Worm (Caenorhabditis elegans) whole organism, L3 larva: ENCODE results near the gene nra-4.

Source experiments
- R02D3.7 ChIP-seq: fragments of 150-350 bp; optimal IDR thresholded peaks from 2 replicates; lab custom pipeline; 2014; ENCODE audit warnings: missing biosample characterization, missing genetic modification characterization
- ama-1 ChIP-seq: fragments of 150-350 bp; optimal IDR thresholded peaks from 2 replicates; lab custom pipeline; 2018
- ceh-16 ChIP-seq: sonication (generic microtip); optimal IDR thresholded peaks from 2 replicates; lab custom pipeline; 2017; ENCODE audit warnings: missing biosample characterization, missing genetic modification characterization
- ceh-28 ChIP-seq: fragments of 150-350 bp; optimal IDR thresholded peaks from 2 replicates; lab custom pipeline; 2014; ENCODE audit warnings: missing biosample characterization, missing genetic modification reagents, missing genetic modification characterization
- ceh-82 ChIP-seq: fragments of 150-350 bp; optimal IDR thresholded peaks from 2 replicates; lab custom pipeline; 2014; ENCODE audit warnings: missing biosample characterization, missing genetic modification characterization
- ceh-9 ChIP-seq: sonication (generic microtip); optimal IDR thresholded peaks from 2 replicates; lab custom pipeline; 2018; ENCODE audit warnings: missing biosample characterization, missing genetic modification characterization
- daf-12 ChIP-seq: fragments of 150-350 bp; optimal IDR thresholded peaks from 2 replicates; lab custom pipeline; 2014; ENCODE audit warnings: missing biosample characterization, missing genetic modification reagents, missing genetic modification characterization
- egl-27 ChIP-seq: sonication (generic microtip); optimal IDR thresholded peaks from 4 replicates; lab custom pipeline; 2017; ENCODE audit warnings: missing biosample characterization, missing genetic modification reagents, missing genetic modification characterization
- egl-5 ChIP-seq: fragments of 150-350 bp; optimal IDR thresholded peaks from 2 replicates; lab custom pipeline; 2017; ENCODE audit warnings: missing biosample characterization, missing genetic modification reagents, missing genetic modification characterization, inconsistent platforms
- elt-1 ChIP-seq: fragments of 150-350 bp; optimal IDR thresholded peaks from 2 replicates; lab custom pipeline; 2014; ENCODE audit warnings: missing biosample characterization, missing genetic modification characterization
- elt-3 ChIP-seq, 3 experiments: fragments of 150-350 bp in 1 of 3; sonication (generic microtip) in 2 of 3; optimal IDR thresholded peaks; 2 replicates in 2 of 3; 4 replicates in 1 of 3; lab custom pipeline; 2014 to 2017; ENCODE audit warnings: missing biosample characterization in 3 of 3, missing genetic modification characterization in 3 of 3
- eor-1 ChIP-seq, 2 experiments: fragments of 150-350 bp; optimal IDR thresholded peaks; 2 replicates each; lab custom pipeline; 2014 to 2018; ENCODE audit warnings: missing biosample characterization in 2 of 2, missing genetic modification characterization in 2 of 2
- fkh-10 ChIP-seq: sonication (generic microtip); optimal IDR thresholded peaks from 2 replicates; lab custom pipeline; 2017; ENCODE audit warnings: missing biosample characterization, missing genetic modification reagents, missing genetic modification characterization
- fos-1 ChIP-seq: fragments of 150-350 bp; optimal IDR thresholded peaks from 2 replicates; lab custom pipeline; 2014; ENCODE audit warnings: missing biosample characterization, missing genetic modification characterization
- hmg-11 ChIP-seq: sonication (generic microtip); optimal IDR thresholded peaks from 2 replicates; lab custom pipeline; 2016; ENCODE audit warnings: missing genetic modification characterization, missing compliant biosample characterization
- lin-15B ChIP-seq: fragments of 150-350 bp; optimal IDR thresholded peaks from 2 replicates; lab custom pipeline; 2014; ENCODE audit warnings: missing biosample characterization, missing genetic modification characterization
- lin-39 ChIP-seq: fragments of 150-350 bp; optimal IDR thresholded peaks from 2 replicates; lab custom pipeline; 2018; ENCODE audit warnings: missing biosample characterization, missing genetic modification reagents, missing genetic modification characterization
- lsy-12 ChIP-seq: sonication (generic microtip); optimal IDR thresholded peaks from 2 replicates; lab custom pipeline; 2016; ENCODE audit warnings: mild to moderate bottlenecking, missing genetic modification characterization, missing compliant biosample characterization
- mdl-1 ChIP-seq: fragments of 150-350 bp; optimal IDR thresholded peaks from 2 replicates; lab custom pipeline; 2014; ENCODE audit warnings: missing biosample characterization, missing genetic modification characterization
- mml-1 ChIP-seq: fragments of 150-350 bp; sonication (generic microtip); optimal IDR thresholded peaks from 3 replicates; lab custom pipeline; 2014; ENCODE audit warnings: missing biosample characterization, missing genetic modification characterization
- nfya-1 ChIP-seq: sonication (generic microtip); optimal IDR thresholded peaks from 2 replicates; lab custom pipeline; 2017; ENCODE audit warnings: missing genetic modification characterization, mild to moderate bottlenecking, missing compliant biosample characterization, antibody characterized with exemption, moderate library complexity; ENCODE audit not compliant: insufficient read depth
- nhr-11 ChIP-seq: fragments of 150-350 bp; optimal IDR thresholded peaks from 2 replicates; lab custom pipeline; 2014; ENCODE audit warnings: missing biosample characterization, missing genetic modification characterization
- nhr-12 ChIP-seq: fragments of 150-350 bp; optimal IDR thresholded peaks from 2 replicates; lab custom pipeline; 2014; ENCODE audit warnings: missing biosample characterization, missing genetic modification characterization
- nhr-23 ChIP-seq: fragments of 150-350 bp; optimal IDR thresholded peaks from 2 replicates; lab custom pipeline; 2014; ENCODE audit warnings: missing biosample characterization, missing genetic modification reagents, missing genetic modification characterization
- nhr-237 ChIP-seq: fragments of 150-350 bp; optimal IDR thresholded peaks from 2 replicates; lab custom pipeline; 2014; ENCODE audit warnings: missing biosample characterization, missing genetic modification characterization
- nhr-28 ChIP-seq: fragments of 150-350 bp; optimal IDR thresholded peaks from 2 replicates; lab custom pipeline; 2014; ENCODE audit warnings: missing biosample characterization, missing genetic modification characterization
- nhr-43 ChIP-seq: sonication (generic microtip); optimal IDR thresholded peaks from 2 replicates; lab custom pipeline; 2016; ENCODE audit warnings: mild to moderate bottlenecking, missing genetic modification characterization, missing compliant biosample characterization; ENCODE audit not compliant: poor library complexity, severe bottlenecking
- nhr-67 ChIP-seq: fragments of 150-350 bp; optimal IDR thresholded peaks from 2 replicates; lab custom pipeline; 2014; ENCODE audit warnings: missing biosample characterization, missing genetic modification characterization
- nhr-77 ChIP-seq: fragments of 150-350 bp; optimal IDR thresholded peaks from 2 replicates; lab custom pipeline; 2014; ENCODE audit warnings: missing biosample characterization, missing genetic modification characterization
- pha-4 ChIP-seq: fragments of 150-350 bp; optimal IDR thresholded peaks from 2 replicates; lab custom pipeline; 2014; ENCODE audit warnings: missing biosample characterization, missing genetic modification reagents, missing genetic modification characterization
- pqm-1 ChIP-seq: fragments of 150-350 bp; optimal IDR thresholded peaks from 2 replicates; lab custom pipeline; 2017; ENCODE audit warnings: missing biosample characterization, missing genetic modification characterization, inconsistent platforms
- sea-2 ChIP-seq: fragments of 150-350 bp; sonication (generic microtip); optimal IDR thresholded peaks from 4 replicates; lab custom pipeline; 2014; ENCODE audit warnings: missing biosample characterization, missing genetic modification reagents, missing genetic modification characterization
- skn-1 ChIP-seq: fragments of 150-350 bp; optimal IDR thresholded peaks from 2 replicates; lab custom pipeline; 2014; ENCODE audit warnings: missing biosample characterization, missing genetic modification characterization
- snpc-4 ChIP-seq: fragments of 150-350 bp; optimal IDR thresholded peaks from 2 replicates; lab custom pipeline; 2014; ENCODE audit warnings: missing biosample characterization, missing genetic modification characterization
- tbx-2 ChIP-seq: sonication (generic microtip); optimal IDR thresholded peaks from 2 replicates; lab custom pipeline; 2016; ENCODE audit warnings: mild to moderate bottlenecking, missing genetic modification characterization, missing compliant biosample characterization
- unc-62 ChIP-seq: fragments of 150-350 bp; sonication (generic microtip); optimal IDR thresholded peaks from 4 replicates; lab custom pipeline; 2014; ENCODE audit warnings: missing biosample characterization, missing genetic modification reagents, missing genetic modification characterization
- zag-1 ChIP-seq: fragments of 150-350 bp; optimal IDR thresholded peaks from 2 replicates; lab custom pipeline; 2014; ENCODE audit warnings: missing biosample characterization, missing genetic modification characterization
- ztf-11 ChIP-seq: fragments of 150-350 bp; optimal IDR thresholded peaks from 2 replicates; lab custom pipeline; 2014; ENCODE audit warnings: missing biosample characterization, missing genetic modification characterization
- ztf-4 ChIP-seq: fragments of 150-350 bp; optimal IDR thresholded peaks from 2 replicates; lab custom pipeline; 2014; ENCODE audit warnings: missing biosample characterization, missing genetic modification characterization

nra-4 gene

DNA sequence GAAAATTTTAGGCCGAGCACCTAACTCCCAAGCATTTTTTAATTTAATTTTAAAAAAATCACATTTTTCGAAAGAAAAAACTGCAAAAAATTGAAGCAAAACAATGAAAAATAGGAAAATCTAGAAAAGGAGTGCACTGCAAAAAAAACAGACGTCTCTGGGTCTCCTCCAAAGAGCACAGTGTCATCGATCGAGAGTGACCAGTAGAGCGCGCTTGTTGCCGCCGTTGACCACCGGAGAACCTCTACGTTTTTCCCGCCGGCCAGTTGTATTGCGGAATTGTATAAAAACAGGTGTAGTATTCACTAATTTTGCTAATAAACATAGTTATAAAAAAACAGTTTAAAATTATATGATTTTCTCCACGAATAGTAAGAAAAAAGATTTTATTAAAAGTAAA is 952 bp upstream of the nra-4 start:
- TF ChIP-seq elt-1 (tag; lab: Kevin White, UChicago) = no peak
- no peak for TF ChIP-seq egl-5 (tag; lab: Kevin White, UChicago)
- no peak for TF ChIP-seq R02D3.7 (tag; lab: Kevin White, UChicago)
- peak; percentile 47 for TF ChIP-seq lin-39 (tag; lab: Kevin White, UChicago)
- TF ChIP-seq ceh-9 = no peak
- TF ChIP-seq ceh-82 (tag; lab: Kevin White, UChicago) = no peak
- TF ChIP-seq elt-3 (tag; optimal IDR thresholded peaks at IDR 0.05; lab: Kevin White, UChicago) = no peak
- TF ChIP-seq hmg-11 (tag; lab: Kevin White, UChicago) = peak; percentile 66
- TF ChIP-seq mdl-1 (tag; lab: Kevin White, UChicago) = no peak
- peak; percentile 0 for TF ChIP-seq snpc-4
- no peak for TF ChIP-seq skn-1 (tag; lab: Kevin White, UChicago)
- TF ChIP-seq sea-2 (GFP tag; lab: Kevin White, UChicago) = no peak
- TF ChIP-seq nhr-237 (tag; lab: Kevin White, UChicago) = no peak
- TF ChIP-seq ztf-11 (tag; lab: Kevin White, UChicago) = no peak
- no peak for TF ChIP-seq fos-1 (tag; lab: Kevin White, UChicago)
- no peak for TF ChIP-seq unc-62 (GFP tag; lab: Kevin White, UChicago)
- no peak for TF ChIP-seq nhr-43 (tag; lab: Kevin White, UChicago)
- TF ChIP-seq fkh-10 (GFP tag; lab: Kevin White, UChicago) = no peak
- TF ChIP-seq nhr-67 (tag; lab: Kevin White, UChicago) = no peak
- peak; percentile 49 for TF ChIP-seq nfya-1 (tag; lab: Kevin White, UChicago)
- TF ChIP-seq pha-4 (tag; lab: Kevin White, UChicago) = no peak
- no peak for TF ChIP-seq mml-1
- no peak for TF ChIP-seq nhr-28 (tag; lab: Kevin White, UChicago)
- TF ChIP-seq ama-1 (lab: Kevin White, UChicago) = no peak
- no peak for TF ChIP-seq pqm-1 (tag; lab: Kevin White, UChicago)
- no peak for TF ChIP-seq egl-27 (tag; lab: Kevin White, UChicago)
- peak; percentile 45 for TF ChIP-seq lin-15B (tag; lab: Kevin White, UChicago)
- TF ChIP-seq tbx-2 (tag; lab: Kevin White, UChicago) = no peak
- TF ChIP-seq ceh-28 (tag; lab: Kevin White, UChicago) = no peak
- TF ChIP-seq nhr-77 (tag; lab: Kevin White, UChicago) = no peak
- no peak for TF ChIP-seq daf-12
- no peak for TF ChIP-seq zag-1 (tag; lab: Kevin White, UChicago)
- TF ChIP-seq nhr-12 (tag; lab: Kevin White, UChicago) = no peak
- no peak for TF ChIP-seq eor-1 (tag; optimal IDR thresholded peaks at IDR 0.05; lab: Kevin White, UChicago)
- TF ChIP-seq nhr-23 (tag; lab: Kevin White, UChicago) = no peak
- TF ChIP-seq ceh-16 = no peak

ce11 chrV:1047251-1047650 is 1.1 kb downstream of the nra-4 start:
- TF ChIP-seq nhr-11 (no peak), mdl-1 (tag; lab: Kevin White, UChicago) (no peak), nfya-1 (tag; lab: Kevin White, UChicago) (peak; percentile 73)

ce11 chrV:1038074-1038473 is 10.3 kb downstream of the nra-4 start:
- TF ChIP-seq snpc-4 (no peak), lsy-12 (tag; lab: Kevin White, UChicago) (no peak), fos-1 (tag; lab: Kevin White, UChicago) (no peak), ztf-11 (tag; lab: Kevin White, UChicago) (no peak), ztf-4 (tag; lab: Kevin White, UChicago) (no peak), nhr-11 (no peak), mml-1 (no peak), nhr-237 (tag; lab: Kevin White, UChicago) (no peak), nfya-1 (tag; lab: Kevin White, UChicago) (no peak)

ce11 chrV:1033304-1033703 is 15.1 kb downstream of the nra-4 start, which contains the start of gene flp-34:
Gene flp-34, minus strand, starts transcription at chrV:1033404.
- no peak for TF ChIP-seq unc-62 (GFP tag; lab: Kevin White, UChicago)
- no peak for TF ChIP-seq lin-39 (tag; lab: Kevin White, UChicago)
- TF ChIP-seq, all 47 proteins: peak for 0
